Fruit fly (Drosophila melanogaster) whole organism, wandering third instar larva: ENCODE data around the gene CG4045.

Source experiments
- Abd-B ChIP-seq: fragments of >200 bp; optimal IDR thresholded peaks from 2 replicates; lab custom pipeline; 2017; ENCODE audit warnings: missing biosample characterization, missing genetic modification characterization
- CG32264 ChIP-seq: fragments of 200-800 bp; sonication (Bioruptor generic); optimal IDR thresholded peaks from 2 replicates; lab custom pipeline; 2016; ENCODE audit warnings: missing biosample characterization, missing genetic modification characterization
- CG9705 ChIP-seq: fragments of 200-800 bp; sonication (Bioruptor generic); optimal IDR thresholded peaks from 2 replicates; lab custom pipeline; 2018; ENCODE audit warnings: missing biosample characterization, mild to moderate bottlenecking, missing genetic modification characterization
- CrebA ChIP-seq: fragments of 200-800 bp; sonication (Bioruptor generic); optimal IDR thresholded peaks from 2 replicates; lab custom pipeline; 2016; ENCODE audit warnings: missing biosample characterization, mild to moderate bottlenecking, missing genetic modification characterization, borderline replicate concordance
- Dfd ChIP-seq: fragments of >200 bp; optimal IDR thresholded peaks from 2 replicates; lab custom pipeline; 2017; ENCODE audit warnings: missing biosample characterization, missing genetic modification characterization
- Dif ChIP-seq: fragments of 200-275, 200-300 bp; sonication (Bioruptor generic); optimal IDR thresholded peaks from 2 replicates; lab custom pipeline; 2018; ENCODE audit warnings: missing biosample characterization, missing genetic modification characterization; ENCODE audit not compliant: partially characterized antibody
- GATAd ChIP-seq: sonication (Bioruptor generic); optimal IDR thresholded peaks from 2 replicates; lab custom pipeline; 2016; ENCODE audit warnings: missing biosample characterization, missing genetic modification characterization
- HLH106 ChIP-seq: fragments of 200-800 bp; optimal IDR thresholded peaks from 3 replicates; lab custom pipeline; 2019; ENCODE audit warnings: missing biosample characterization, mild to moderate bottlenecking, missing genetic modification characterization, moderate library complexity
- Hnf4 ChIP-seq: fragments of 200-800 bp; sonication (Bioruptor generic); optimal IDR thresholded peaks from 2 replicates; lab custom pipeline; 2016; ENCODE audit warnings: missing biosample characterization, mild to moderate bottlenecking, missing genetic modification characterization
- Hr78 ChIP-seq: fragments of >200 bp; optimal IDR thresholded peaks from 2 replicates; lab custom pipeline; 2017; ENCODE audit warnings: missing biosample characterization, missing genetic modification characterization
- Hr83 ChIP-seq: fragments of 200-300 bp; sonication (Bioruptor generic); optimal IDR thresholded peaks from 2 replicates; lab custom pipeline; 2016; ENCODE audit warnings: missing biosample characterization, mild to moderate bottlenecking, missing genetic modification characterization, moderate library complexity; ENCODE audit not compliant: poor library complexity, severe bottlenecking
- Jra ChIP-seq: sonication (Bioruptor generic); optimal IDR thresholded peaks from 2 replicates; lab custom pipeline; 2016; ENCODE audit warnings: missing biosample characterization, missing genetic modification characterization
- Mio ChIP-seq: sonication (Bioruptor generic); optimal IDR thresholded peaks from 2 replicates; lab custom pipeline; 2016; ENCODE audit warnings: missing biosample characterization, missing genetic modification characterization
- Myc ChIP-seq: fragments of >200 bp; optimal IDR thresholded peaks from 2 replicates; lab custom pipeline; 2017
- N ChIP-seq: fragments of >200 bp; optimal IDR thresholded peaks from 2 replicates; lab custom pipeline; 2018; ENCODE audit warnings: missing biosample characterization, missing external identifiers, missing genetic modification characterization
- OdsH ChIP-seq: fragments of 200-800 bp; sonication (Bioruptor generic); optimal IDR thresholded peaks from 2 replicates; lab custom pipeline; 2016; ENCODE audit warnings: missing biosample characterization, mild to moderate bottlenecking, missing genetic modification characterization
- Rel ChIP-seq, 2 experiments: fragments of 200-800 bp; sonication (Bioruptor generic) in 1 of 2; optimal IDR thresholded peaks; 2 replicates in 1 of 2; 3 replicates in 1 of 2; lab custom pipeline; 2016 to 2019; ENCODE audit warnings: mild to moderate bottlenecking in 2 of 2, missing biosample characterization in 2 of 2, missing genetic modification characterization in 2 of 2, moderate library complexity in 1 of 2
- Sp1 ChIP-seq: fragments of 200-800 bp; sonication (Bioruptor generic); optimal IDR thresholded peaks from 3 replicates; lab custom pipeline; 2019; ENCODE audit warnings: missing biosample characterization, mild to moderate bottlenecking, missing genetic modification characterization, moderate library complexity
- Vsx2 ChIP-seq: fragments of 200-300, 225-300 bp; sonication (Bioruptor generic); optimal IDR thresholded peaks from 2 replicates; lab custom pipeline; 2018; ENCODE audit warnings: missing biosample characterization, missing genetic modification characterization; ENCODE audit not compliant: partially characterized antibody
- br ChIP-seq: fragments of 200-800 bp; sonication (Bioruptor generic); optimal IDR thresholded peaks from 2 replicates; lab custom pipeline; 2016; ENCODE audit warnings: missing biosample characterization, missing genetic modification characterization
- brk ChIP-seq: fragments of 200-800 bp; sonication (Bioruptor generic); optimal IDR thresholded peaks from 2 replicates; lab custom pipeline; 2016; ENCODE audit warnings: missing biosample characterization, mild to moderate bottlenecking, missing genetic modification characterization
- dl ChIP-seq, 2 experiments: fragments of 175-275, 200-275 bp in 1 of 2; fragments of 200-275 bp in 1 of 2; sonication (Bioruptor generic); optimal IDR thresholded peaks; lab custom pipeline; 2018; ENCODE audit warnings: mild to moderate bottlenecking in 2 of 2, missing biosample characterization in 2 of 2, missing genetic modification characterization in 2 of 2, moderate library complexity in 2 of 2; ENCODE audit not compliant: partially characterized antibody in 2 of 2, insufficient read depth in 1 of 2
- dmrt93B ChIP-seq: fragments of 200-800 bp; sonication (Bioruptor generic); optimal IDR thresholded peaks from 2 replicates; lab custom pipeline; 2018; ENCODE audit warnings: missing biosample characterization, mild to moderate bottlenecking, missing genetic modification characterization
- dsf ChIP-seq: sonication (Bioruptor generic); optimal IDR thresholded peaks from 2 replicates; lab custom pipeline; 2016; ENCODE audit warnings: missing biosample characterization, missing genetic modification characterization, borderline replicate concordance
- ey ChIP-seq: fragments of 200-800 bp; sonication (Bioruptor generic); optimal IDR thresholded peaks from 2 replicates; lab custom pipeline; 2016; ENCODE audit warnings: missing biosample characterization, missing genetic modification characterization
- foxo ChIP-seq, 2 experiments: fragments of 200-800 bp; sonication (Bioruptor generic); optimal IDR thresholded peaks; 2 replicates in 1 of 2; 3 replicates in 1 of 2; lab custom pipeline; 2016 to 2017; ENCODE audit warnings: missing biosample characterization in 2 of 2, missing genetic modification characterization in 2 of 2
- fru ChIP-seq: fragments of 200-800 bp; sonication (Bioruptor generic); optimal IDR thresholded peaks from 3 replicates; lab custom pipeline; 2016; ENCODE audit warnings: missing biosample characterization, mild to moderate bottlenecking, missing genetic modification characterization
- h ChIP-seq: fragments of 200-800 bp; sonication (Bioruptor generic); optimal IDR thresholded peaks from 3 replicates; lab custom pipeline; 2016; ENCODE audit warnings: missing biosample characterization, mild to moderate bottlenecking, missing genetic modification characterization
- jim ChIP-seq: fragments of 175-275, 200-325 bp; sonication (Bioruptor generic); optimal IDR thresholded peaks from 2 replicates; lab custom pipeline; 2016; ENCODE audit warnings: missing biosample characterization, mild to moderate bottlenecking, missing genetic modification characterization
- lola ChIP-seq: fragments of >200 bp; optimal IDR thresholded peaks from 2 replicates; lab custom pipeline; 2017; ENCODE audit warnings: missing biosample characterization, missing genetic modification characterization
- pan ChIP-seq: fragments of >200 bp; optimal IDR thresholded peaks from 2 replicates; lab custom pipeline; 2017
- psq ChIP-seq: fragments of 200-800 bp; sonication (Bioruptor generic); optimal IDR thresholded peaks from 3 replicates; lab custom pipeline; 2017; ENCODE audit warnings: missing biosample characterization, mild to moderate bottlenecking, missing genetic modification characterization, moderate library complexity
- rgr ChIP-seq: fragments of 200-800 bp; sonication (Bioruptor generic); optimal IDR thresholded peaks from 3 replicates; lab custom pipeline; 2016; ENCODE audit warnings: missing biosample characterization, mild to moderate bottlenecking, missing genetic modification characterization
- sage ChIP-seq: fragments of 200-800 bp; sonication (Bioruptor generic); optimal IDR thresholded peaks from 2 replicates; lab custom pipeline; 2016; ENCODE audit warnings: missing biosample characterization, mild to moderate bottlenecking, missing genetic modification characterization
- sv ChIP-seq: fragments of 200-800 bp; sonication (Bioruptor generic); optimal IDR thresholded peaks from 3 replicates; lab custom pipeline; 2016; ENCODE audit warnings: missing biosample characterization, missing genetic modification characterization
- tai ChIP-seq: sonication (Bioruptor generic); optimal IDR thresholded peaks from 2 replicates; lab custom pipeline; 2016; ENCODE audit warnings: missing biosample characterization, missing genetic modification characterization
- usp ChIP-seq: fragments of >200 bp; optimal IDR thresholded peaks from 2 replicates; lab custom pipeline; 2017; ENCODE audit warnings: missing biosample characterization, missing genetic modification characterization
- woc ChIP-seq: sonication (Bioruptor generic); optimal IDR thresholded peaks from 2 replicates; lab custom pipeline; 2016; ENCODE audit warnings: missing biosample characterization, mild to moderate bottlenecking, missing genetic modification characterization

The CG4045 gene

DNA sequence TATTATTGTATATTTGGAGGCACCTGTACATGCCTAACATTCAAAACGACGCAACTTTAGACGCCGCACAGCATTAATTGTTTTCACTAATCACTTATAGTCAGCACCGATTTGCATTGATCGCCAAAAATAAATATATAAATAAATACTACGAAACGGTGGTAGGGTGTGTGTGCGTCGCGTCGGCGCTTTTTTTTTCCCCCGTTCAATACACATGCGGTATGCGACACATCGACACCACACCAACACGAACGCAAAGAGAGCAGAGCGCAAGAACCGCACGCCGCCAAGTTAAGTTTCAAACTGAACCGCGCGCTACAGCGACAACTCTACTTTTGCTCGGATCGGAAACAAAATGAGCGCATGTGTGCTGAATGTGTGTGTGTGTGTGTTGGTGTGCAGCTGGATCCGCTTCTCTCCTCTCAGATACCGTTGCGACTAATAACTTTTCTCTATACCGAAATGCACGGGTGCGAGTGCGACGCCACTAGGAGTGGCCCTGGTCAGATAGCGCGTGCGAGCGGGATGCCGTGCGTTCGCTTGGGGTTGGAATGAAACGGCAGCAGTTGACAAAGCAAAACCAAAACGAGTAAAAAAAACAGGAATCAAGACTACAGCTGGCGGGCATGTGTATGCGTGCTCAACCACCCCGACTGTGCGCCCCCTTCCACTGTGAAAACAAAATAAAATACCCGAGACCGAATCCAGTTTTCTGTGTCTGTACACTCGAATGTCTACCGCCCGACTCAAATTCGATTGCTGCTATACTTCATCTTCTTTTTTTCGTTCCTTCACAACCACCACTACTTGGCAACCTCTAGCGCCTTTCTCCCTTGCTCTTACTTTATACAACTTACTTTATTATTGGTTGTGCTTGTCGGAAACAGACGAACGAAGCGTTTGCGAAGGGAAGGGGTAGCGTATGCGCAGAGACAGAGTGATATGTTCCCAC is 47.6 kb upstream of the CG4045 start, which contains the start of gene ph-d:
ph-d (minus strand) TSS at position 274 of the 952 bp plus-strand sequence.
- TF ChIP-seq Rel (GFP tag; optimal IDR thresholded peaks at IDR 0.05; lab: Kevin White, UChicago) (no peak), Rel (tag; optimal IDR thresholded peaks at IDR 0.05; lab: Kevin White, UChicago) (peak; percentile 88), woc (GFP tag; lab: Kevin White, UChicago) (peak; percentile 70), lola (GFP tag; lab: Kevin White, UChicago) (no peak), Hr78 (GFP tag; lab: Kevin White, UChicago) (no peak), pan (lab: Kevin White, UChicago) (no peak), Dfd (GFP tag; lab: Kevin White, UChicago) (no peak), usp (no peak), CG32264 (GFP tag; lab: Kevin White, UChicago) (no peak), GATAd (GFP tag; lab: Kevin White, UChicago) (no peak), Abd-B (GFP tag; lab: Kevin White, UChicago) (no peak), Myc (no peak), CrebA (no peak), foxo (GFP tag; optimal IDR thresholded peaks at IDR 0.05; lab: Kevin White, UChicago) (peak; percentile 19 to 64), fru (GFP tag; lab: Kevin White, UChicago) (peak; percentile 34), sage (peak; percentile 11), ey (peak; percentile 36), dsf (GFP tag; lab: Kevin White, UChicago) (peak; percentile 16), Vsx2 (GFP tag; lab: Kevin White, UChicago) (peak; percentile 68), rgr (GFP tag; lab: Kevin White, UChicago) (peak; percentile 44), Hr83 (GFP tag; lab: Kevin White, UChicago) (peak; percentile 69), psq (GFP tag; lab: Kevin White, UChicago) (no peak), brk (peak; percentile 65), sv (GFP tag; lab: Kevin White, UChicago) (peak; percentile 34), jim (peak; percentile 100), N (peak; percentile 30), h (GFP tag; lab: Kevin White, UChicago) (peak; percentile 19), CG9705 (GFP tag; lab: Kevin White, UChicago) (peak; percentile 24), Hnf4 (GFP tag; lab: Kevin White, UChicago) (peak; percentile 75), tai (peak; percentile 76), Mio (no peak), Dif (GFP tag; lab: Kevin White, UChicago) (peak; percentile 90), br (GFP tag; lab: Kevin White, UChicago) (peak; percentile 65), OdsH (GFP tag; lab: Kevin White, UChicago) (peak; percentile 33), Sp1 (GFP tag; lab: Kevin White, UChicago) (peak; percentile 80), HLH106 (peak; percentile 23), dl (GFP tag; optimal IDR thresholded peaks at IDR 0.05; lab: Kevin White, UChicago; ENCODE audit: insufficient read depth in 1 of 2, partially characterized antibody in 2 of 2) (peak in 1 of 2 experiments; percentile 56), dmrt93B (GFP tag; lab: Kevin White, UChicago) (peak; percentile 26), Jra (GFP tag; lab: Kevin White, UChicago) (peak; percentile 77)
